Worm (Caenorhabditis elegans): ENCODE measurements around the gene F38H4.3.

ce11 chrIV:11801078-11801477, 41.1 kb upstream of the F38H4.3 start, which contains the start of gene dyf-18:
- TF ChIP-seq F37B4.10 (GFP tag; IDR thresholded peaks at IDR 0.05) = no peak
- TF ChIP-seq zfh-2 (GFP tag; conservative IDR thresholded peaks at IDR 0.05) = no peak
- TF ChIP-seq cebp-2 (GFP tag; IDR thresholded peaks at IDR 0.05) = no peak
- no peak for TF ChIP-seq F57A8.1 (GFP tag; optimal IDR thresholded peaks at IDR 0.05)
- TF ChIP-seq madf-8 (GFP tag; conservative IDR thresholded peaks at IDR 0.05) = no peak
- TF ChIP-seq nfya-1 (tag; optimal IDR thresholded peaks at IDR 0.05; ENCODE audit: borderline replicate concordance, insufficient read depth) = no peak
- no peak for TF ChIP-seq dpff-1 (tag; optimal IDR thresholded peaks at IDR 0.05)
- no peak for TF ChIP-seq ZK185.1 (tag; optimal IDR thresholded peaks at IDR 0.05; ENCODE audit: poor library complexity, severe bottlenecking)

All from whole organism, young adult.